ENCODE assay signal across 4 fruit fly cellular contexts in the genomic region with DNA sequence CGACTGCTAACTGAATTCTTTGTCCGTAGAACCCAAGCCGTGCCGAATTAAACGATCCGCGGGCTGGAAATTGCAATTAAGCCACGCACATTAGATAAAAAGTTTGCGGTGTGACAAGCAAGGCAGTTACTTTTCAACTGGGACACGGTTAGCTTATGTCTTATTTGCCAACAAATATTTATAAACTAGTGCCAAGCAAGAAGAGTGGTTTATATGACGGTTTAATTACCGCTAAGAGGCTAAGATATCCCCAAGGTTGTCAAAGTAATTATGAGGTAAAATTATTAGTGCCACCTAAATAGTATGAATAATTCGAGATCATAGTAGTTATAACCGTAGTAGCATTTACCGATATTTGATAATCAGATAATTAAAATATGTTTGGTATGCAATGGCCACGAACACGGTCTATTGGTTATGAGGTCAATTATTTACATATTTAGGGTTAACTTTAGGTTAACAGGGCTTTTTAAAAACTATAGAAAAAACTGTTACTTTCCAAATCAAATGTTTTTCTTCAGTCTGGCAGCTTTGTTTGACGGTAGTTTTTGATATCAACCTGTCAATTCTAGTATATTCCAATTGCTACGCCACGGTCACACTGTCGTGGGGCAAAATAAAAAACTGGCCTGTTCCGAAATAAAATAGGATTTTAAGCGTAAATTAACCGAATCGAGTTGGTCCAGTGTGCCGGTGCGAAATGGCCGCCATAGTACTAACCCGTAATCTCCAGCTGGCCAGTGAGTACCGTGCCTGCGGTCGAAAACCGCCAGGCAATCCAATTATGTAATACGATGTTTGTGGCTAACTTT.
A peak's percentile ranks its signal among the peaks of the same experiment; 100 is the strongest.
TF ChIP-seq lines count a peak whose summit lies in the region.

TSS of gene ZnT77C (minus strand) at position 142 of the 812 bp plus-strand sequence.

- TF ChIP-seq CTCF in whole organism, embryonic (GFP tag; optimal IDR thresholded peaks at IDR 0.05; lab: Kevin White, UChicago) = no peak

TF ChIP-seq in whole organism, adult, 20 proteins besides CTCF, POLR2A, EP300 and RAD21:
- TF ChIP-seq bab1 (GFP tag; optimal IDR thresholded peaks at IDR 0.05; lab: Kevin White, UChicago) = peak; percentile 21
- TF ChIP-seq CG7045 (GFP tag; optimal IDR thresholded peaks at IDR 0.05; lab: Kevin White, UChicago) = no peak

TF ChIP-seq in whole organism, embryonic, 481 proteins besides CTCF, POLR2A, EP300 and RAD21 (continues in another document):
- TF ChIP-seq CG32532 (GFP tag; IDR thresholded peaks at IDR 0.05; lab: Robert Waterston, UW) (no peak), Lim3 (GFP tag; IDR thresholded peaks at IDR 0.05; lab: Robert Waterston, UW) (no peak), CG4360 (GFP tag; IDR thresholded peaks at IDR 0.05; lab: Robert Waterston, UW) (no peak), Fer3 (tag; optimal IDR thresholded peaks at IDR 0.05; lab: Kevin White, UChicago) (no peak), pros (GFP tag; optimal IDR thresholded peaks at IDR 0.05; lab: Kevin White, UChicago) (no peak), CG12744 (GFP tag; optimal IDR thresholded peaks at IDR 0.05; lab: Kevin White, UChicago) (no peak), gem (tag; optimal IDR thresholded peaks at IDR 0.05; lab: Kevin White, UChicago) (no peak), Ptx1 (GFP tag; IDR thresholded peaks at IDR 0.05; lab: Robert Waterston, UW) (no peak), CG18764 (GFP tag; optimal IDR thresholded peaks at IDR 0.05; lab: Kevin White, UChicago) (no peak), knrl (GFP tag; IDR thresholded peaks at IDR 0.05; lab: Robert Waterston, UW; ENCODE audit: partially characterized antibody) (no peak), TFAM (GFP tag; optimal IDR thresholded peaks at IDR 0.05; lab: Kevin White, UChicago) (no peak), Dip2 (GFP tag; IDR thresholded peaks at IDR 0.05; lab: Robert Waterston, UW) (no peak), cato (GFP tag; optimal IDR thresholded peaks at IDR 0.05; lab: Kevin White, UChicago; ENCODE audit: borderline replicate concordance) (no peak), CG11093 (GFP tag; IDR thresholded peaks at IDR 0.05; lab: Robert Waterston, UW) (no peak), dysf (GFP tag; IDR thresholded peaks at IDR 0.05; lab: Robert Waterston, UW) (no peak), Rfx (GFP tag; IDR thresholded peaks at IDR 0.05; lab: Robert Waterston, UW) (no peak), CG7372 (GFP tag; IDR thresholded peaks at IDR 0.05; lab: Robert Waterston, UW) (no peak), CG8924 (tag; optimal IDR thresholded peaks at IDR 0.05; lab: Kevin White, UChicago) (no peak), CG17912 (GFP tag; optimal IDR thresholded peaks at IDR 0.05; lab: Kevin White, UChicago) (no peak), Sry-δ (GFP tag; optimal IDR thresholded peaks at IDR 0.05; lab: Kevin White, UChicago) (peak; percentile 5), inv (GFP tag; IDR thresholded peaks at IDR 0.05; lab: Robert Waterston, UW; ENCODE audit: partially characterized antibody) (no peak), gsb (GFP tag; IDR thresholded peaks at IDR 0.05; lab: Robert Waterston, UW) (no peak), CG2199 (GFP tag; IDR thresholded peaks at IDR 0.05; lab: Robert Waterston, UW) (no peak), sug (tag; optimal IDR thresholded peaks at IDR 0.05; lab: Kevin White, UChicago) (no peak), Bdp1 (GFP tag; optimal IDR thresholded peaks at IDR 0.05; lab: Kevin White, UChicago) (no peak), her (GFP tag; optimal IDR thresholded peaks at IDR 0.05; lab: Kevin White, UChicago) (no peak), vvl (GFP tag; IDR thresholded peaks at IDR 0.05; lab: Robert Waterston, UW) (no peak), ash1 (GFP tag; optimal IDR thresholded peaks at IDR 0.05; lab: Kevin White, UChicago) (no peak)

TF ChIP-seq in whole organism, prepupa, 60 proteins besides CTCF, POLR2A, EP300 and RAD21:
- TF ChIP-seq CG9139 (GFP tag; optimal IDR thresholded peaks at IDR 0.05; lab: Kevin White, UChicago) = no peak
- TF ChIP-seq Sox14 (GFP tag; optimal IDR thresholded peaks at IDR 0.05; lab: Kevin White, UChicago) = peak; percentile 5
- TF ChIP-seq Eip78C (GFP tag; lab: Kevin White, UChicago) = peak; percentile 37
- peak; percentile 83 for TF ChIP-seq vri (GFP tag; optimal IDR thresholded peaks at IDR 0.05; lab: Kevin White, UChicago)

TF ChIP-seq in whole organism, wandering third instar larva, 38 proteins besides CTCF, POLR2A, EP300 and RAD21:
- no peak for TF ChIP-seq Rel (GFP tag; optimal IDR thresholded peaks at IDR 0.05; lab: Kevin White, UChicago)
- peak; percentile 31 for TF ChIP-seq Rel (tag; optimal IDR thresholded peaks at IDR 0.05; lab: Kevin White, UChicago)
- no peak for TF ChIP-seq Dfd (GFP tag; optimal IDR thresholded peaks at IDR 0.05; lab: Kevin White, UChicago)
TF ChIP-seq in whole organism, wandering third instar larva: peak in this region for 1.
